Worm (Caenorhabditis elegans) whole organism, young adult: ENCODE data around the gene F54F12.2.

Source experiments
- B0336.3 ChIP-seq: fragments of 200-800 bp; sonication (Bioruptor generic); IDR thresholded peaks from 2 replicates; pipeline ENCODE4 v1.3.6; 2022; ENCODE audit warnings: missing genetic modification characterization, missing compliant biosample characterization
- C06A6.2 ChIP-seq: fragments of 200-800 bp; sonication (Bioruptor generic); conservative IDR thresholded peaks from 2 replicates; pipeline ENCODE4 v1.3.6; 2022; ENCODE audit warnings: missing genetic modification characterization, missing compliant biosample characterization
- F10E7.11 ChIP-seq: sonication (generic microtip); optimal IDR thresholded peaks from 2 replicates; lab custom pipeline; 2017; ENCODE audit warnings: mild to moderate bottlenecking, missing genetic modification characterization, moderate library complexity, missing compliant biosample characterization
- F52B5.7 ChIP-seq: sonication (generic microtip); optimal IDR thresholded peaks from 2 replicates; lab custom pipeline; 2016; ENCODE audit warnings: mild to moderate bottlenecking, missing genetic modification characterization, missing compliant biosample characterization
- T26A5.8 ChIP-seq: sonication (generic microtip); optimal IDR thresholded peaks from 2 replicates; lab custom pipeline; 2016; ENCODE audit warnings: missing genetic modification characterization, missing compliant biosample characterization
- Y53F4B.3 ChIP-seq: fragments of 200-800 bp; sonication (Bioruptor generic); IDR thresholded peaks from 2 replicates; pipeline ENCODE4 v1.3.6; 2022; ENCODE audit warnings: missing genetic modification reagents, missing genetic modification characterization, missing compliant biosample characterization
- Y56A3A.18 ChIP-seq: fragments of 200-800 bp; sonication (Bioruptor generic); IDR thresholded peaks from 2 replicates; pipeline ENCODE4 v1.3.6; 2022; ENCODE audit warnings: missing genetic modification reagents, missing genetic modification characterization, missing compliant biosample characterization
- Y79H2A.3 ChIP-seq: fragments of 200-800 bp; sonication (Bioruptor generic); conservative IDR thresholded peaks from 2 replicates; pipeline ENCODE4 v1.3.6; 2022; ENCODE audit warnings: missing genetic modification reagents, missing genetic modification characterization, missing compliant biosample characterization
- Y95B8A.8 ChIP-seq: fragments of 200-800 bp; sonication (Bioruptor generic); IDR thresholded peaks from 2 replicates; pipeline ENCODE4 v1.3.6; 2022; ENCODE audit warnings: missing genetic modification reagents, missing genetic modification characterization, missing compliant biosample characterization
- akir-1 ChIP-seq: fragments of 200-800 bp; sonication (Bioruptor generic); optimal IDR thresholded peaks from 2 replicates; lab custom pipeline; 2018; ENCODE audit warnings: mild to moderate bottlenecking, missing genetic modification characterization, moderate library complexity, missing compliant biosample characterization
- attf-3 ChIP-seq: fragments of 200-800 bp; sonication (Bioruptor generic); conservative IDR thresholded peaks from 2 replicates; pipeline ENCODE4 v1.3.6; 2022; ENCODE audit warnings: missing genetic modification reagents, missing genetic modification characterization, missing compliant biosample characterization
- attf-6 ChIP-seq: fragments of 200-800 bp; sonication (Bioruptor generic); IDR thresholded peaks from 2 replicates; pipeline ENCODE4 v1.3.6; 2022; ENCODE audit warnings: missing genetic modification reagents, missing genetic modification characterization, missing compliant biosample characterization
- bed-1 ChIP-seq: fragments of 200-800 bp; sonication (Bioruptor generic); IDR thresholded peaks from 2 replicates; pipeline ENCODE4 v1.3.6; 2022; ENCODE audit warnings: missing genetic modification reagents, missing genetic modification characterization, missing compliant biosample characterization
- bed-2 ChIP-seq: fragments of 200-800 bp; sonication (Bioruptor generic); IDR thresholded peaks from 2 replicates; pipeline ENCODE4 v1.3.6; 2022; ENCODE audit warnings: missing genetic modification reagents, missing genetic modification characterization, missing compliant biosample characterization
- ccch-3 ChIP-seq: fragments of 200-800 bp; sonication (Bioruptor generic); optimal IDR thresholded peaks from 2 replicates; lab custom pipeline; 2018; ENCODE audit warnings: mild to moderate bottlenecking, missing genetic modification characterization, missing compliant biosample characterization
- cebp-2 ChIP-seq: fragments of 200-800 bp; sonication (Bioruptor generic); IDR thresholded peaks from 2 replicates; pipeline ENCODE4 v1.3.6; 2022; ENCODE audit warnings: missing genetic modification characterization, missing compliant biosample characterization
- ceh-27 ChIP-seq: fragments of 200-800 bp; sonication (Bioruptor generic); optimal IDR thresholded peaks from 2 replicates; lab custom pipeline; 2018; ENCODE audit warnings: mild to moderate bottlenecking, missing genetic modification characterization, moderate library complexity, missing compliant biosample characterization
- ceh-58 ChIP-seq: fragments of 200-800 bp; sonication (Bioruptor generic); IDR thresholded peaks from 2 replicates; pipeline ENCODE4 v1.3.6; 2022; ENCODE audit warnings: missing genetic modification characterization, missing compliant biosample characterization
- die-1 ChIP-seq: sonication (generic microtip); optimal IDR thresholded peaks from 2 replicates; lab custom pipeline; 2016; ENCODE audit warnings: missing genotype, mild to moderate bottlenecking, missing genetic modification characterization, missing compliant biosample characterization
- dpff-1 ChIP-seq: sonication (generic microtip); optimal IDR thresholded peaks from 2 replicates; lab custom pipeline; 2017; ENCODE audit warnings: mild to moderate bottlenecking, missing genetic modification characterization, missing compliant biosample characterization
- efl-1 ChIP-seq: fragments of 150-350 bp; optimal IDR thresholded peaks from 2 replicates; lab custom pipeline; 2014; ENCODE audit warnings: missing biosample characterization, missing genetic modification reagents, missing genetic modification characterization
- egl-18 ChIP-seq: fragments of 200-800 bp; sonication (Bioruptor generic); IDR thresholded peaks from 2 replicates; pipeline ENCODE4 v1.3.6; 2022; ENCODE audit warnings: missing genetic modification reagents, missing genetic modification characterization, missing compliant biosample characterization
- hlh-12 ChIP-seq: sonication (generic microtip); optimal IDR thresholded peaks from 2 replicates; lab custom pipeline; 2016; ENCODE audit warnings: missing genetic modification characterization, missing compliant biosample characterization
- hmg-20 ChIP-seq: fragments of 200-800 bp; sonication (Bioruptor generic); IDR thresholded peaks from 2 replicates; pipeline ENCODE4 v1.3.6; 2022; ENCODE audit warnings: missing genetic modification reagents, missing genetic modification characterization, missing compliant biosample characterization
- hrde-1 ChIP-seq: sonication (generic microtip); optimal IDR thresholded peaks from 2 replicates; lab custom pipeline; 2016; ENCODE audit warnings: missing genetic modification characterization, mild to moderate bottlenecking, missing compliant biosample characterization, moderate library complexity, missing genotype, missing genetic modification reagents, borderline replicate concordance
- lag-1 ChIP-seq: fragments of 200-800 bp; sonication (Bioruptor generic); IDR thresholded peaks from 2 replicates; pipeline ENCODE4 v1.3.6; 2022; ENCODE audit warnings: missing genetic modification reagents, missing genetic modification characterization, missing compliant biosample characterization
- let-526 ChIP-seq: fragments of 200-800 bp; sonication (Bioruptor generic); IDR thresholded peaks from 2 replicates; pipeline ENCODE4 v1.3.6; 2022; ENCODE audit warnings: missing genetic modification reagents, missing genetic modification characterization, missing compliant biosample characterization
- lin-26 ChIP-seq: fragments of 200-800 bp; sonication (Bioruptor generic); IDR thresholded peaks from 2 replicates; pipeline ENCODE4 v1.3.6; 2022; ENCODE audit warnings: missing genetic modification reagents, missing genetic modification characterization, missing compliant biosample characterization
- lsl-1 ChIP-seq: fragments of 200-800 bp; sonication (Bioruptor generic); optimal IDR thresholded peaks from 2 replicates; lab custom pipeline; 2018; ENCODE audit warnings: mild to moderate bottlenecking, missing genetic modification characterization, moderate library complexity, missing compliant biosample characterization
- madf-10 ChIP-seq: sonication (generic microtip); optimal IDR thresholded peaks from 2 replicates; lab custom pipeline; 2016; ENCODE audit warnings: mild to moderate bottlenecking, missing genetic modification characterization, missing compliant biosample characterization
- madf-3 ChIP-seq: fragments of 200-800 bp; sonication (Bioruptor generic); IDR thresholded peaks from 2 replicates; pipeline ENCODE4 v1.3.6; 2022; ENCODE audit warnings: missing genetic modification reagents, missing genetic modification characterization, missing compliant biosample characterization
- mcd-1 ChIP-seq: fragments of 200-800 bp; sonication (Bioruptor generic); IDR thresholded peaks from 2 replicates; pipeline ENCODE4 v1.3.6; 2022; ENCODE audit warnings: missing genetic modification reagents, missing genetic modification characterization, missing compliant biosample characterization
- nfya-1 ChIP-seq: sonication (generic microtip); optimal IDR thresholded peaks from 2 replicates; lab custom pipeline; 2017; ENCODE audit warnings: antibody characterized with exemption, missing compliant biosample characterization, missing genetic modification characterization, borderline replicate concordance; ENCODE audit not compliant: insufficient read depth
- nfya-2 ChIP-seq: fragments of 200-800 bp; sonication (Bioruptor generic); IDR thresholded peaks from 2 replicates; pipeline ENCODE4 v1.3.6; 2022; ENCODE audit warnings: missing genetic modification reagents, missing genetic modification characterization, missing compliant biosample characterization
- nfyb-1 ChIP-seq: fragments of 200-800 bp; sonication (Bioruptor generic); IDR thresholded peaks from 2 replicates; pipeline ENCODE4 v1.3.6; 2022; ENCODE audit warnings: missing genetic modification reagents, missing genetic modification characterization, missing compliant biosample characterization
- nhr-27 ChIP-seq: fragments of 200-800 bp; sonication (Bioruptor generic); optimal IDR thresholded peaks from 2 replicates; lab custom pipeline; 2018; ENCODE audit warnings: mild to moderate bottlenecking, missing genetic modification characterization, moderate library complexity, missing compliant biosample characterization
- pbrm-1 ChIP-seq: fragments of 200-800 bp; sonication (Bioruptor generic); IDR thresholded peaks from 2 replicates; pipeline ENCODE4 v1.3.6; 2022; ENCODE audit warnings: missing genetic modification reagents, missing genetic modification characterization, missing compliant biosample characterization
- pha-4 ChIP-seq: fragments of 150-350 bp; sonication (generic microtip); optimal IDR thresholded peaks from 2 replicates; lab custom pipeline; 2014; ENCODE audit warnings: missing biosample characterization, missing genetic modification reagents, missing genetic modification characterization
- rcor-1 ChIP-seq: fragments of 200-800 bp; sonication (Bioruptor generic); IDR thresholded peaks from 2 replicates; pipeline ENCODE4 v1.3.6; 2022; ENCODE audit warnings: missing genetic modification reagents, missing genetic modification characterization, missing compliant biosample characterization
- rec-8 ChIP-seq, 2 experiments: sonication (generic microtip); optimal IDR thresholded peaks; 2 replicates each; lab custom pipeline; 2016; ENCODE audit warnings: mild to moderate bottlenecking in 2 of 2, missing genetic modification characterization in 2 of 2, missing genetic modification reagents in 2 of 2, missing genotype in 2 of 2, missing biosample characterization in 1 of 2, missing compliant biosample characterization in 1 of 2, moderate library complexity in 1 of 2
- snpc-1.3 ChIP-seq: sonication (generic microtip); optimal IDR thresholded peaks from 2 replicates; lab custom pipeline; 2017; ENCODE audit warnings: missing genetic modification characterization, mild to moderate bottlenecking, missing compliant biosample characterization, antibody characterized with exemption, moderate library complexity, missing genotype, missing genetic modification reagents; ENCODE audit not compliant: insufficient read depth
- snpc-4 ChIP-seq, 5 experiments: fragments of 150-350 bp in 1 of 5; sonication (generic microtip) in 4 of 5; optimal IDR thresholded peaks; 2 replicates each; lab custom pipeline; 2014 to 2018; ENCODE audit warnings: missing genetic modification characterization in 5 of 5, missing biosample characterization in 3 of 5, antibody characterized with exemption in 2 of 5, mild to moderate bottlenecking in 2 of 5, missing compliant biosample characterization in 2 of 5, missing genotype in 2 of 5, moderate library complexity in 2 of 5, missing genetic modification reagents in 1 of 5
- tbx-9 ChIP-seq: sonication (generic microtip); optimal IDR thresholded peaks from 2 replicates; lab custom pipeline; 2016; ENCODE audit warnings: borderline replicate concordance, missing genetic modification characterization, inconsistent platforms, missing compliant biosample characterization
- tlf-1 ChIP-seq: fragments of 200-800 bp; sonication (Bioruptor generic); optimal IDR thresholded peaks from 2 replicates; lab custom pipeline; 2018; ENCODE audit warnings: mild to moderate bottlenecking, missing genetic modification characterization, missing compliant biosample characterization
- unc-62 ChIP-seq: fragments of 150-350 bp; optimal IDR thresholded peaks from 2 replicates; lab custom pipeline; 2014; ENCODE audit warnings: missing biosample characterization, missing genetic modification reagents, missing genetic modification characterization
- xnd-1 ChIP-seq: sonication (generic microtip); optimal IDR thresholded peaks from 2 replicates; lab custom pipeline; 2016; ENCODE audit warnings: missing genotype, missing genetic modification reagents, missing genetic modification characterization, missing compliant biosample characterization
- zim-3 ChIP-seq: sonication (generic microtip); optimal IDR thresholded peaks from 2 replicates; lab custom pipeline; 2017; ENCODE audit warnings: mild to moderate bottlenecking, missing genetic modification characterization, moderate library complexity, missing compliant biosample characterization
- ztf-28 ChIP-seq: fragments of 200-800 bp; sonication (Bioruptor generic); IDR thresholded peaks from 2 replicates; pipeline ENCODE4 v1.3.6; 2022; ENCODE audit warnings: missing genetic modification reagents, missing genetic modification characterization, missing compliant biosample characterization

The F54F12.2 gene

ce11 chrIII:13061136-13061535 lies 21.3 kb downstream of the F54F12.2 start (continued):
- TF ChIP-seq let-526 (GFP tag; lab: Robert Waterston, UW) (peak; percentile 47), F10E7.11 (tag; lab: Kevin White, UChicago) (no peak), ceh-27 (GFP tag; lab: Kevin White, UChicago) (peak; percentile 87), Y56A3A.18 (no peak), attf-3 (no peak), tbx-9 (tag; lab: Kevin White, UChicago) (no peak), nfyb-1 (no peak), snpc-1.3 (tag; lab: Kevin White, UChicago) (no peak), Y53F4B.3 (GFP tag; lab: Robert Waterston, UW) (no peak), ztf-28 (no peak), Y95B8A.8 (GFP tag; lab: Robert Waterston, UW) (peak; percentile 41; the same call in 1 of the 2 replicates), bed-1 (GFP tag; lab: Robert Waterston, UW) (no peak), cebp-2 (GFP tag; lab: Robert Waterston, UW) (no peak), xnd-1 (tag; lab: Kevin White, UChicago) (no peak), C06A6.2 (GFP tag; lab: Robert Waterston, UW) (peak; percentile 85), nfya-1 (tag; lab: Kevin White, UChicago) (no peak), F52B5.7 (tag; lab: Kevin White, UChicago) (no peak), pbrm-1 (GFP tag; lab: Robert Waterston, UW) (peak; percentile 63), B0336.3 (GFP tag; lab: Robert Waterston, UW) (peak; percentile 67), unc-62 (GFP tag; lab: Kevin White, UChicago) (peak; percentile 63), mcd-1 (GFP tag; lab: Robert Waterston, UW) (peak; percentile 53), dpff-1 (tag; lab: Kevin White, UChicago) (no peak), die-1 (tag; lab: Kevin White, UChicago) (no peak), tlf-1 (peak; percentile 65), hrde-1 (tag; lab: Kevin White, UChicago) (no peak), attf-6 (no peak), lin-26 (0 out of 2 replicates have a peak, but pooled peaks have one; percentile 9), akir-1 (GFP tag; lab: Kevin White, UChicago) (no peak), Y79H2A.3 (GFP tag; lab: Robert Waterston, UW) (no peak), snpc-4 (GFP tag; optimal IDR thresholded peaks at IDR 0.05; lab: Kevin White, UChicago) (peak; percentile 14), snpc-4 (tag; optimal IDR thresholded peaks at IDR 0.05; lab: Kevin White, UChicago) (peak in 2 of 4 experiments; percentile 13 to 30), nhr-27 (no peak), ceh-58 (no peak), efl-1 (GFP tag; lab: Kevin White, UChicago) (no peak), madf-3 (GFP tag; lab: Robert Waterston, UW) (peak; percentile 77; the same call in 1 of the 2 replicates), lsl-1 (no peak), lag-1 (GFP tag; lab: Robert Waterston, UW) (no peak), rcor-1 (GFP tag; lab: Robert Waterston, UW) (peak; percentile 46; the same call in 1 of the 2 replicates), ccch-3 (GFP tag; lab: Kevin White, UChicago) (no peak), hmg-20 (GFP tag; lab: Robert Waterston, UW) (no peak), rec-8 (tag; optimal IDR thresholded peaks at IDR 0.05; lab: Kevin White, UChicago) (no peak), egl-18 (GFP tag; lab: Robert Waterston, UW) (0 out of 2 replicates have a peak, but pooled peaks have one; percentile 55), T26A5.8 (no peak), nfya-2 (GFP tag; lab: Robert Waterston, UW) (no peak), pha-4 (peak; percentile 72), hlh-12 (tag; lab: Kevin White, UChicago) (no peak), madf-10 (tag; lab: Kevin White, UChicago) (peak; percentile 33), bed-2 (GFP tag; lab: Robert Waterston, UW) (no peak), zim-3 (tag; lab: Kevin White, UChicago) (no peak)
